Worm (Caenorhabditis elegans): ENCODE measurements around the gene acs-1.
A peak's percentile ranks its signal among the peaks of the same experiment; 100 is the strongest.

acs-1 gene

DNA sequence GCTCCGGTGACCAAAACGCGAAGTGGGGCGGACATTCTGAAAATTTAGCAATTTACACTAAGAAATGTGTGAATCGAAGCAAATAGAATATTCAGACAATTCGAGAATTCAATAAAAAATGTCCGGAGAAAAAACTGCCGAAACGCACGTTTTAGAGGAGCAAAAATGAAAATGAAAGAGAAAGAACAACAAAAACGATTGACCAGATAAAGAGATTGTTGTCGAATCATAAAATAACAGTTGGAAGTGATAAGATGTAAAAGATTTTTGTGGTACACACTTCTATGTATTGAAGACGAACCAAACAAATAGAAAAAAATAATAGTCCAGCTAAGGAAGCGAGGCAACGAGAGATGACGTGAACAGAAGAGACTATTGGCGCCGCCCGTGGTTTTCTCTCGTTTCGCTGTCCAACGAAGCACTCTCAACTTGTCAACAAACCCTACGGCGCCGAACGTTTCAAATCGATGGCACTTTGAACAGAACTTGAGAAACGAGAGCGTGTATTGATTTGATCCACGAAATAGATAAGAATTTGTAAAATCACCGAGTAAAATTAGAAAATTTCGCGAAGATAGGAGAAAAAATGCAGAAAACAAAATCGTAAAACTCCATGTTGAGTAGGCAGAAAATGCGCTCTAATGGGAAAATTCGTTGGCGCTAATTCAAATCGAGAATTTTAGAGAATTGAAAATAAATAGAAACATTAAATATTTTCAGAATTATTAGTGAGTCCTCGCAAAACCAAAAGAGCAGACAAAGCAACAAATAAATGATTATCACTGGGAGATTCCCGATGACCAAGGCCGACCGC, 8.1 kb upstream of the acs-1 start, which contains the start of gene mdh-1 (continued):
- TF ChIP-seq snpc-4 (GFP tag; optimal IDR thresholded peaks at IDR 0.05), result no peak
- no peak for TF ChIP-seq snpc-4 (tag; optimal IDR thresholded peaks at IDR 0.05)
- TF ChIP-seq hrde-1 (tag; optimal IDR thresholded peaks at IDR 0.05; ENCODE audit: borderline replicate concordance), result no peak
- TF ChIP-seq sdz-38 (tag; optimal IDR thresholded peaks at IDR 0.05), result no peak
- TF ChIP-seq nhr-90 (tag; optimal IDR thresholded peaks at IDR 0.05), result no peak
- TF ChIP-seq die-1 (tag; optimal IDR thresholded peaks at IDR 0.05), result no peak
- TF ChIP-seq B0019.2 (GFP tag; conservative IDR thresholded peaks at IDR 0.05), result no peak
- no peak for TF ChIP-seq ceh-100 (GFP tag; IDR thresholded peaks at IDR 0.05)
- TF ChIP-seq fkh-3 (tag; optimal IDR thresholded peaks at IDR 0.05), result no peak
- TF ChIP-seq egl-44 (GFP tag; IDR thresholded peaks at IDR 0.05), result no peak
- peak; percentile 44; the same call in 1 of the 2 replicates for TF ChIP-seq mcd-1 (GFP tag; IDR thresholded peaks at IDR 0.05)
- no peak for TF ChIP-seq F39B2.1 (GFP tag; IDR thresholded peaks at IDR 0.05)
- peak; percentile 5 for TF ChIP-seq lin-54 (GFP tag; optimal IDR thresholded peaks at IDR 0.05)
- TF ChIP-seq D2030.7 (GFP tag; IDR thresholded peaks at IDR 0.05), result 0 out of 2 replicates have a peak, but pooled peaks have one; percentile 17
- no peak for TF ChIP-seq hlh-26 (GFP tag; conservative IDR thresholded peaks at IDR 0.05)
- no peak for TF ChIP-seq B0261.1 (tag; optimal IDR thresholded peaks at IDR 0.05)
- no peak for TF ChIP-seq hmg-20 (GFP tag; IDR thresholded peaks at IDR 0.05)
- TF ChIP-seq Y79H2A.3 (GFP tag; conservative IDR thresholded peaks at IDR 0.05), result no peak
- peak; percentile 8 for TF ChIP-seq attf-5 (GFP tag; optimal IDR thresholded peaks at IDR 0.05)
- TF ChIP-seq nhr-179 (tag; optimal IDR thresholded peaks at IDR 0.05), result no peak
- no peak for TF ChIP-seq C06A6.2 (GFP tag; conservative IDR thresholded peaks at IDR 0.05)
- TF ChIP-seq nhr-80 (tag; optimal IDR thresholded peaks at IDR 0.05), result peak; percentile 60
- no peak for TF ChIP-seq him-1 (tag; optimal IDR thresholded peaks at IDR 0.05)
- no peak for TF ChIP-seq ceh-40 (GFP tag; IDR thresholded peaks at IDR 0.05)
- no peak for TF ChIP-seq nfya-1 (tag; optimal IDR thresholded peaks at IDR 0.05; ENCODE audit: borderline replicate concordance, insufficient read depth)
- TF ChIP-seq F52B5.7 (tag; optimal IDR thresholded peaks at IDR 0.05), result no peak
- no peak for TF ChIP-seq xnd-1 (tag; optimal IDR thresholded peaks at IDR 0.05)
- TF ChIP-seq nfya-2 (GFP tag; IDR thresholded peaks at IDR 0.05), result no peak
- no peak for TF ChIP-seq lsl-1 (GFP tag; optimal IDR thresholded peaks at IDR 0.05)
- no peak for TF ChIP-seq F22D6.2 (tag; optimal IDR thresholded peaks at IDR 0.05)
- TF ChIP-seq ekl-4 (GFP tag; IDR thresholded peaks at IDR 0.05), result no peak
- no peak for TF ChIP-seq F23B12.7 (tag; optimal IDR thresholded peaks at IDR 0.05; ENCODE audit: insufficient read depth)
- no peak for TF ChIP-seq F57C9.4 (tag; optimal IDR thresholded peaks at IDR 0.05)
- TF ChIP-seq F49E8.2 (tag; optimal IDR thresholded peaks at IDR 0.05; ENCODE audit: insufficient read depth), result no peak
- TF ChIP-seq bed-2 (GFP tag; IDR thresholded peaks at IDR 0.05), result no peak
- TF ChIP-seq akir-1 (GFP tag; optimal IDR thresholded peaks at IDR 0.05), result no peak
- no peak for TF ChIP-seq gei-17 (GFP tag; optimal IDR thresholded peaks at IDR 0.05)
- TF ChIP-seq egrh-3 (GFP tag; IDR thresholded peaks at IDR 0.05), result no peak
- no peak for TF ChIP-seq F33H1.4 (GFP tag; IDR thresholded peaks at IDR 0.05)
- no peak for TF ChIP-seq ztf-22 (GFP tag; optimal IDR thresholded peaks at IDR 0.05)
- TF ChIP-seq tbx-9 (tag; optimal IDR thresholded peaks at IDR 0.05; ENCODE audit: borderline replicate concordance), result no peak
- TF ChIP-seq rcor-1 (GFP tag; IDR thresholded peaks at IDR 0.05), result no peak
- TF ChIP-seq chd-7 (tag; optimal IDR thresholded peaks at IDR 0.05), result no peak
- TF ChIP-seq atf-7 (tag; optimal IDR thresholded peaks at IDR 0.05), result no peak
- TF ChIP-seq dpl-1 (GFP tag; optimal IDR thresholded peaks at IDR 0.05), result no peak
- TF ChIP-seq lag-1 (GFP tag; IDR thresholded peaks at IDR 0.05), result no peak
- no peak for TF ChIP-seq tlf-1 (GFP tag; optimal IDR thresholded peaks at IDR 0.05)
- no peak for TF ChIP-seq zim-3 (tag; optimal IDR thresholded peaks at IDR 0.05)

Measured in whole organism, young adult.